Worm (Caenorhabditis elegans) whole organism, young adult: ENCODE data around the gene C18D11.7.
"Not testable (repeated sequence)": the region's sequence is repeated elsewhere in the genome, so short reads cannot be mapped to it uniquely, and the experiment has no call there.

Experiments used
- B0336.3 ChIP-seq: fragments of 200-800 bp; sonication (Bioruptor generic); IDR thresholded peaks from 2 replicates; pipeline ENCODE4 v1.3.6; 2022; ENCODE audit warnings: missing genetic modification characterization, missing compliant biosample characterization
- F22D6.2 ChIP-seq: sonication (generic microtip); optimal IDR thresholded peaks from 2 replicates; lab custom pipeline; 2016; ENCODE audit warnings: mild to moderate bottlenecking, missing genetic modification characterization, missing compliant biosample characterization
- F23B12.7 ChIP-seq: sonication (generic microtip); optimal IDR thresholded peaks from 2 replicates; lab custom pipeline; 2017; ENCODE audit warnings: missing genetic modification characterization, mild to moderate bottlenecking, missing compliant biosample characterization, antibody characterized with exemption, moderate library complexity; ENCODE audit not compliant: insufficient read depth
- K11D2.4 ChIP-seq: fragments of 200-800 bp; sonication (Bioruptor generic); IDR thresholded peaks from 2 replicates; pipeline ENCODE4 v1.3.6; 2022; ENCODE audit warnings: missing genetic modification reagents, missing genetic modification characterization, missing compliant biosample characterization
- Y56A3A.18 ChIP-seq: fragments of 200-800 bp; sonication (Bioruptor generic); IDR thresholded peaks from 2 replicates; pipeline ENCODE4 v1.3.6; 2022; ENCODE audit warnings: missing genetic modification reagents, missing genetic modification characterization, missing compliant biosample characterization
- Y67H2A.10 ChIP-seq: fragments of 200-800 bp; sonication (Bioruptor generic); conservative IDR thresholded peaks from 2 replicates; pipeline ENCODE4 v1.3.6; 2022; ENCODE audit warnings: missing genetic modification reagents, missing genetic modification characterization, missing compliant biosample characterization
- ama-1 ChIP-seq, 3 experiments: fragments of 150-350 bp in 1 of 3; sonication (generic microtip) in 2 of 3; optimal IDR thresholded peaks; 2 replicates each; lab custom pipeline; 2014 to 2018; ENCODE audit warnings: missing biosample characterization in 2 of 3, missing genetic modification characterization in 2 of 3, missing genetic modification reagents in 2 of 3
- attf-6 ChIP-seq: fragments of 200-800 bp; sonication (Bioruptor generic); IDR thresholded peaks from 2 replicates; pipeline ENCODE4 v1.3.6; 2022; ENCODE audit warnings: missing genetic modification reagents, missing genetic modification characterization, missing compliant biosample characterization
- bed-1 ChIP-seq: fragments of 200-800 bp; sonication (Bioruptor generic); IDR thresholded peaks from 2 replicates; pipeline ENCODE4 v1.3.6; 2022; ENCODE audit warnings: missing genetic modification reagents, missing genetic modification characterization, missing compliant biosample characterization
- cebp-2 ChIP-seq: fragments of 200-800 bp; sonication (Bioruptor generic); IDR thresholded peaks from 2 replicates; pipeline ENCODE4 v1.3.6; 2022; ENCODE audit warnings: missing genetic modification characterization, missing compliant biosample characterization
- die-1 ChIP-seq: sonication (generic microtip); optimal IDR thresholded peaks from 2 replicates; lab custom pipeline; 2016; ENCODE audit warnings: missing genotype, mild to moderate bottlenecking, missing genetic modification characterization, missing compliant biosample characterization
- egrh-3 ChIP-seq: fragments of 200-800 bp; sonication (Bioruptor generic); IDR thresholded peaks from 2 replicates; pipeline ENCODE4 v1.3.6; 2022; ENCODE audit warnings: missing genetic modification reagents, missing genetic modification characterization, missing compliant biosample characterization
- ekl-4 ChIP-seq: fragments of 200-800 bp; sonication (Bioruptor generic); IDR thresholded peaks from 2 replicates; pipeline ENCODE4 v1.3.6; 2022; ENCODE audit warnings: missing genetic modification reagents, missing genetic modification characterization, missing compliant biosample characterization
- fkh-3 ChIP-seq: sonication (generic microtip); optimal IDR thresholded peaks from 2 replicates; lab custom pipeline; 2016; ENCODE audit warnings: mild to moderate bottlenecking, missing genetic modification characterization, missing compliant biosample characterization
- him-1 ChIP-seq: sonication (generic microtip); optimal IDR thresholded peaks from 2 replicates; lab custom pipeline; 2016; ENCODE audit warnings: missing genotype, missing genetic modification reagents, missing genetic modification characterization, missing compliant biosample characterization
- hlh-12 ChIP-seq: sonication (generic microtip); optimal IDR thresholded peaks from 2 replicates; lab custom pipeline; 2016; ENCODE audit warnings: missing genetic modification characterization, missing compliant biosample characterization
- hmg-1.2 ChIP-seq: fragments of 200-800 bp; sonication (Bioruptor generic); IDR thresholded peaks from 2 replicates; pipeline ENCODE4 v1.3.6; 2022; ENCODE audit warnings: missing genetic modification reagents, missing genetic modification characterization, missing compliant biosample characterization
- hrde-1 ChIP-seq: sonication (generic microtip); optimal IDR thresholded peaks from 2 replicates; lab custom pipeline; 2016; ENCODE audit warnings: missing genetic modification characterization, mild to moderate bottlenecking, missing compliant biosample characterization, moderate library complexity, missing genotype, missing genetic modification reagents, borderline replicate concordance
- let-526 ChIP-seq: fragments of 200-800 bp; sonication (Bioruptor generic); IDR thresholded peaks from 2 replicates; pipeline ENCODE4 v1.3.6; 2022; ENCODE audit warnings: missing genetic modification reagents, missing genetic modification characterization, missing compliant biosample characterization
- let-607 ChIP-seq, 2 experiments: fragments of 200-800 bp in 1 of 2; sonication (Bioruptor generic) in 1 of 2; sonication (generic microtip) in 1 of 2; optimal IDR thresholded peaks; 2 replicates each; lab custom pipeline; 2016 to 2018; ENCODE audit warnings: mild to moderate bottlenecking in 2 of 2, missing compliant biosample characterization in 2 of 2, missing genetic modification characterization in 2 of 2, moderate library complexity in 2 of 2, missing genotype in 1 of 2
- lin-26 ChIP-seq: fragments of 200-800 bp; sonication (Bioruptor generic); IDR thresholded peaks from 2 replicates; pipeline ENCODE4 v1.3.6; 2022; ENCODE audit warnings: missing genetic modification reagents, missing genetic modification characterization, missing compliant biosample characterization
- lin-54 ChIP-seq: fragments of 200-800 bp; sonication (Bioruptor generic); optimal IDR thresholded peaks from 2 replicates; lab custom pipeline; 2018; ENCODE audit warnings: mild to moderate bottlenecking, missing genetic modification characterization, missing compliant biosample characterization
- lsy-27 ChIP-seq: sonication (generic microtip); optimal IDR thresholded peaks from 2 replicates; lab custom pipeline; 2017; ENCODE audit warnings: missing genetic modification characterization, mild to moderate bottlenecking, missing compliant biosample characterization, antibody characterized with exemption, missing genotype, borderline replicate concordance; ENCODE audit not compliant: insufficient read depth
- madf-3 ChIP-seq: fragments of 200-800 bp; sonication (Bioruptor generic); IDR thresholded peaks from 2 replicates; pipeline ENCODE4 v1.3.6; 2022; ENCODE audit warnings: missing genetic modification reagents, missing genetic modification characterization, missing compliant biosample characterization
- mcd-1 ChIP-seq: fragments of 200-800 bp; sonication (Bioruptor generic); IDR thresholded peaks from 2 replicates; pipeline ENCODE4 v1.3.6; 2022; ENCODE audit warnings: missing genetic modification reagents, missing genetic modification characterization, missing compliant biosample characterization
- nfya-2 ChIP-seq: fragments of 200-800 bp; sonication (Bioruptor generic); IDR thresholded peaks from 2 replicates; pipeline ENCODE4 v1.3.6; 2022; ENCODE audit warnings: missing genetic modification reagents, missing genetic modification characterization, missing compliant biosample characterization
- nfyb-1 ChIP-seq: fragments of 200-800 bp; sonication (Bioruptor generic); IDR thresholded peaks from 2 replicates; pipeline ENCODE4 v1.3.6; 2022; ENCODE audit warnings: missing genetic modification reagents, missing genetic modification characterization, missing compliant biosample characterization
- nhr-27 ChIP-seq: fragments of 200-800 bp; sonication (Bioruptor generic); optimal IDR thresholded peaks from 2 replicates; lab custom pipeline; 2018; ENCODE audit warnings: mild to moderate bottlenecking, missing genetic modification characterization, moderate library complexity, missing compliant biosample characterization
- nhr-90 ChIP-seq: sonication (generic microtip); optimal IDR thresholded peaks from 2 replicates; lab custom pipeline; 2016; ENCODE audit warnings: missing genotype, mild to moderate bottlenecking, missing genetic modification characterization, missing compliant biosample characterization
- pbrm-1 ChIP-seq: fragments of 200-800 bp; sonication (Bioruptor generic); IDR thresholded peaks from 2 replicates; pipeline ENCODE4 v1.3.6; 2022; ENCODE audit warnings: missing genetic modification reagents, missing genetic modification characterization, missing compliant biosample characterization
- pha-4 ChIP-seq: fragments of 150-350 bp; sonication (generic microtip); optimal IDR thresholded peaks from 2 replicates; lab custom pipeline; 2014; ENCODE audit warnings: missing biosample characterization, missing genetic modification reagents, missing genetic modification characterization
- rec-8 ChIP-seq, 2 experiments: sonication (generic microtip); optimal IDR thresholded peaks; 2 replicates each; lab custom pipeline; 2016; ENCODE audit warnings: mild to moderate bottlenecking in 2 of 2, missing genetic modification characterization in 2 of 2, missing genetic modification reagents in 2 of 2, missing genotype in 2 of 2, missing biosample characterization in 1 of 2, missing compliant biosample characterization in 1 of 2, moderate library complexity in 1 of 2
- rpc-1 ChIP-seq, 2 experiments: fragments of 150-350 bp in 1 of 2; sonication (generic microtip) in 1 of 2; optimal IDR thresholded peaks; 2 replicates each; lab custom pipeline; 2014 to 2018; ENCODE audit warnings: missing biosample characterization in 1 of 2, missing genetic modification characterization in 1 of 2, missing genetic modification reagents in 1 of 2, missing genotype in 1 of 2
- snpc-4 ChIP-seq, 5 experiments: fragments of 150-350 bp in 1 of 5; sonication (generic microtip) in 4 of 5; optimal IDR thresholded peaks; 2 replicates each; lab custom pipeline; 2014 to 2018; ENCODE audit warnings: missing genetic modification characterization in 5 of 5, missing biosample characterization in 3 of 5, antibody characterized with exemption in 2 of 5, mild to moderate bottlenecking in 2 of 5, missing compliant biosample characterization in 2 of 5, missing genotype in 2 of 5, moderate library complexity in 2 of 5, missing genetic modification reagents in 1 of 5
- sptf-2 ChIP-seq: fragments of 200-800 bp; sonication (Bioruptor generic); optimal IDR thresholded peaks from 2 replicates; lab custom pipeline; 2018; ENCODE audit warnings: mild to moderate bottlenecking, missing genetic modification characterization, missing compliant biosample characterization
- zfh-2 ChIP-seq: fragments of 200-800 bp; sonication (Bioruptor generic); conservative IDR thresholded peaks from 2 replicates; pipeline ENCODE4 v1.3.6; 2022; ENCODE audit warnings: missing genetic modification reagents, missing genetic modification characterization, missing compliant biosample characterization
- ztf-6 ChIP-seq: fragments of 200-800 bp; sonication (Bioruptor generic); IDR thresholded peaks from 2 replicates; pipeline ENCODE4 v1.3.6; 2022; ENCODE audit warnings: missing genetic modification reagents, missing genetic modification characterization, missing compliant biosample characterization

Gene C18D11.7

ce11 chrIII:11807418-11807817, 823 bp upstream of the C18D11.7 start, which contains the start of gene C18D11.10:
C18D11.10 (plus strand) TSS chrIII:11807718.
- no peak for TF ChIP-seq hrde-1 (tag; lab: Kevin White, UChicago)
- TF ChIP-seq fkh-3: no peak
- TF ChIP-seq attf-6 (GFP tag; lab: Robert Waterston, UW): no peak
- TF ChIP-seq bed-1 (GFP tag; lab: Robert Waterston, UW): no peak
- TF ChIP-seq let-526 (GFP tag; lab: Robert Waterston, UW): no peak

- TF ChIP-seq F23B12.7 (tag; lab: Kevin White, UChicago): no peak
- no peak for TF ChIP-seq zfh-2
- no peak for TF ChIP-seq madf-3
- no peak for TF ChIP-seq pha-4 (tag; lab: Kevin White, UChicago)
- TF ChIP-seq hlh-12 (tag; lab: Kevin White, UChicago): no peak
- TF ChIP-seq lsy-27 (tag; lab: Kevin White, UChicago): no peak
- no peak for TF ChIP-seq nfya-2
- no peak for TF ChIP-seq ztf-6 (GFP tag; lab: Robert Waterston, UW)
Observed at ce11 chrIII:11795448-11795847, 11.1 kb downstream of the C18D11.7 start, which contains the start of gene twk-39. twk-39 (plus strand) TSS chrIII:11795748.

ce11 chrIII:11794389-11794788, 12.2 kb downstream of the C18D11.7 start:
- TF ChIP-seq zfh-2: peak; percentile 80
- no peak for TF ChIP-seq snpc-4 (GFP tag; optimal IDR thresholded peaks at IDR 0.05; lab: Kevin White, UChicago)
- no peak for TF ChIP-seq snpc-4 (tag; optimal IDR thresholded peaks at IDR 0.05; lab: Kevin White, UChicago)
- peak; percentile 28; the same call in 1 of the 2 replicates for TF ChIP-seq egrh-3 (GFP tag; lab: Robert Waterston, UW)

ce11 chrIII:11792295-11793256, 14.0 kb downstream of the C18D11.7 start, which contains the start of gene C24H11.2:
C24H11.2 (minus strand) TSS chrIII:11792345.
- TF ChIP-seq zfh-2 (peak; percentile 83), lin-26 (peak; percentile 91), let-526 (GFP tag; lab: Robert Waterston, UW) (peak; percentile 73), snpc-4 (GFP tag; optimal IDR thresholded peaks at IDR 0.05; lab: Kevin White, UChicago) (peak; percentile 8), snpc-4 (tag; optimal IDR thresholded peaks at IDR 0.05; lab: Kevin White, UChicago) (peak; percentile 6 to 92 (median 69)), sptf-2 (GFP tag; lab: Kevin White, UChicago) (peak; percentile 85), hmg-1.2 (GFP tag; lab: Robert Waterston, UW) (peak; percentile 74), Y56A3A.18 (GFP tag; lab: Robert Waterston, UW) (peak; percentile 85), die-1 (peak; percentile 66), F22D6.2 (tag; lab: Kevin White, UChicago) (peak; percentile 31), egrh-3 (GFP tag; lab: Robert Waterston, UW) (0 out of 2 replicates have a peak, but pooled peaks have one; percentile 25), lin-54 (GFP tag; lab: Kevin White, UChicago) (peak; percentile 51), nhr-90 (tag; lab: Kevin White, UChicago) (peak; percentile 64), Y67H2A.10 (GFP tag; lab: Robert Waterston, UW) (0 out of 2 replicates have a peak, but pooled peaks have one; percentile 12), K11D2.4 (GFP tag; lab: Robert Waterston, UW) (0 out of 2 replicates have a peak, but pooled peaks have one; percentile 39), mcd-1 (GFP tag; lab: Robert Waterston, UW) (peak; percentile 71), rec-8 (tag; optimal IDR thresholded peaks at IDR 0.05; lab: Kevin White, UChicago) (peak; percentile 64 to 65), nhr-27 (tag; lab: Kevin White, UChicago) (peak; percentile 79), pbrm-1 (GFP tag; lab: Robert Waterston, UW) (peak; percentile 47; the same call in 1 of the 2 replicates), B0336.3 (GFP tag; lab: Robert Waterston, UW) (peak; percentile 71), ekl-4 (GFP tag; lab: Robert Waterston, UW) (peak; percentile 32; the same call in 1 of the 2 replicates), rpc-1 (optimal IDR thresholded peaks at IDR 0.05; lab: Kevin White, UChicago) (peak; percentile 69), rpc-1 (tag; optimal IDR thresholded peaks at IDR 0.05; lab: Kevin White, UChicago) (peak; percentile 71), him-1 (tag; lab: Kevin White, UChicago) (peak; percentile 16), let-607 (tag; optimal IDR thresholded peaks at IDR 0.05; lab: Kevin White, UChicago) (peak; percentile 34 to 61), ama-1 (GFP tag; optimal IDR thresholded peaks at IDR 0.05; lab: Kevin White, UChicago) (peak in 1 of 2 experiments; percentile 60), cebp-2 (GFP tag; lab: Robert Waterston, UW) (peak; percentile 68; the same call in 1 of the 2 replicates), nfyb-1 (GFP tag; lab: Robert Waterston, UW) (peak; percentile 76)
- TF ChIP-seq ama-1 (optimal IDR thresholded peaks at IDR 0.05; lab: Kevin White, UChicago): not testable (repeated sequence)
